Worm (Caenorhabditis elegans): ENCODE results near the gene cest-2.2.
"Not testable (repeated sequence)": the region's sequence is repeated elsewhere in the genome, so short reads cannot be mapped to it uniquely, and the experiment has no call there.

Gene cest-2.2

DNA sequence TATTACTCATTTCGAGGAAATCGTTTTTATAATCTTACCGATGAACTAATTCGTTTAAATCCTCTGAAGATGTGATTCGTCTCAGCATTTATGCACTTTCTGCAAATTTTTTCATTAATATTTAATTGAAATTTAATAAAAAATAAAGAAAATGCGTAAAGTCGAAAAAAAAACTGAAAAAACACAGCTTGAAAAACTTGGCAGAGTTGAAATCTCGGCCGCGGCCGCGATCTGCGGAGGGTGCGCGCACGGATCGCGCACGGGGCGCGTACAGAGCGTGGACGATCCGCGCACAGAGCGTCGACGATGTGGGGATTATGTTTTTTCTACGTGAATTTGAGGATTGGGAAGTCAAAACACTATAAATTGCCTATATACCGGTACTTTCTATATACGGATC lies 37.4 kb downstream of the cest-2.2 start, which contains the start of gene AH10.4:
TSS of gene AH10.4 (minus strand) at position 101 of the 400 bp plus-strand sequence.
- TF ChIP-seq unc-62 (GFP tag; optimal IDR thresholded peaks at IDR 0.05): not testable (repeated sequence)

DNA sequence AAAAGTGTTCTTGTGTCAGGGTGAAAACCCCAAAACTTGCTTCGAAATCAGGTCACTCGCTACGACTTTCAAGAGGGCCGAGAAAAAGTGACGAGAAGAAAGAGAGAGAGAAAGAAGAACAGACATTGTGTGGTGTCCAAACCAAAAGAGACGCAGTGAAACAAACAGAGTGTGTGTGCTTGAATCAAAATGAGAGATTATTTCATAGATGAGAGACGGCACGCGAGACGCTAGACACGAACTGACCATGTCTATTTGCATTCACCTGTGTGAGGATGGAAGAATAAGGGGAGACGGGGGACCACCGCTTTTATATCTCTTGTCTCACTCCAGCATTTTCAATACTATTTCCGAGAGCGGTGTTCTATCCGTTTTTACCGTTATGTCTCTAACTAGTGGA lies 39.0 kb downstream of the cest-2.2 start:
- no peak for TF ChIP-seq unc-62 (GFP tag; optimal IDR thresholded peaks at IDR 0.05)

DNA sequence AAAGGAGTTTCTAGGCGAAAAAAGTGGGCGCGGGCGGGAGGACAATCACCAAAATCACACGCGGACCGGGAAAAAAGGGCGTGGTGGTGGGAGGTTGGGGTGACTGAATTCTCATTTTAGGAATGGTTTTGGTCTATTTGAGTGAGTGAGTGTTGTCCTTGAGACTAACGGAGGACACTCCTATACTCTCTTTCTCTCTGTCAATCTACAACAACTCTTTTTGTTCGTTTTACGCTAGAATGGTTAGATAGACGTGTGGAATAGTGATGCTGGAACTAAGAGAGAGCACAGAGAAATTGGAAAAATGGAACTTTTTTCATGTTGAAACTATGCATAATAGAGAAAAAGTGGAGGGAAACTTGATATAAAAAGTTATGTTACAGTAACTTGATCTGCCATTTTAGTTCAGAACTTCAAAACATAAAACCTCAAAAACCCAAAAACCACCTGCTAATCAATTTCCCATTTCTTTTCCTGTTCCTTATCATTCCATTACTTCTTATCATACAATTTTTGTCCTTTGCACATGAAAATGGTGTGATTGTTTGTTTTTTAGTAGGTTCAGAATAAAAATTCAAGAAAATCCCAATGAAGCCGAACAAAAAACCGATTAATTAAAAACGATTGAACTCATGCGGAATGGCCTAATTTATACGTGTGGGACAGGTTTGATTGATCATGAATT lies 40.3 kb downstream of the cest-2.2 start:
- TF ChIP-seq unc-62 (GFP tag; optimal IDR thresholded peaks at IDR 0.05): no peak

DNA sequence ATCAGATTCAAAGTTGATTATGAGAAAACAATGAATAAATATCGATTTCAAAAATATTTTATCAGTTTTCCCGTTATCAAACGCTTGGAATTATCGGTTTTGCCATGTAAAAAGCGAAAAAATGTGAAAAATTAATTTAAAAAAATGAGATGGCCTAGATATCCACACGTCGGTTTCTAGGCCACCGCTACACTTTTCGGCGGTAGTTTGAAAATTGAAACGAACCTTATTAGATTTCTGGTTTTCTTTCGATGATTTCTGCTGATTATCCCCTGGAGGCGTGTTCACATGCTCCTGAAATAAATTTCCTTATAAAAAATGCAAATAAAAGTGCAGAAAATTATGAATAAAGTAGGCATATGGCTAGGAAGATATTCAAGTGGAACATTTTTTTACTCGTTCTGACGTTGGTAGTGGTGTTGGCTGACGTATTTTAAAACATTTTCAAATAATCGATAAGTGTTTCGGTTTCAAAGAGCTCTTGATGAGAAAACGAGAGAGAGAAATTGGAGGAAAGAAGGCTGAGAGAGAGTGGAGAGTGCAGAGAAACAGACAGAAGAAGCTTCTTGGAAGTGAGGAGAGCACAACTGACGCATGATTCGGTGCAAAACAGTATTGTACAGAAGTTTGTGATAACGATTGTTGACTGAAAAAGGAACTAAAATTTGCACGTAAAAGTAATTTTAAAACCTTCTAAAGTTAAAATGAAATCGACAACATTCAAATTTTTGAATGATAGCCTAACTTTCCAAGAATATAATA lies 42.0 kb downstream of the cest-2.2 start:
- no peak for TF ChIP-seq unc-62 (GFP tag; optimal IDR thresholded peaks at IDR 0.05)

DNA sequence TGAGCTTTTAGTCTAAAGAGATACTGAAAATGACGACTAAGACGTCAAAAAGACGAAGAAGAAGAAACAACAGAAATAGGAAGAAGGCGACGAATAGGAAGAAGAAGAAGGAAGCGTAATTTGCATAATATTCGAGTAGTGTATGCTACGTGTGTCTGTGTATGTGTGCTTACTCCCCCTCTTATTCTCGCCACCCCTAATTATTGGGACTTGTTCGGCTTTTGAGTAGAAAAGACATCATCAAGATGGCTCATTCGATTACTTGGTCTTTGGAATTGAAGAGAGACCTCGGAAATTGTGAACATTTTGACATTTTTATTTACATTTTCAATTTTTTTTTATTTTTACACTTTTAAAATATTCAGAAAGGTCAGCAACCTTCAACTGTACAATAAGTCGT lies 44.9 kb downstream of the cest-2.2 start:
- TF ChIP-seq unc-62 (GFP tag; optimal IDR thresholded peaks at IDR 0.05): no peak

DNA sequence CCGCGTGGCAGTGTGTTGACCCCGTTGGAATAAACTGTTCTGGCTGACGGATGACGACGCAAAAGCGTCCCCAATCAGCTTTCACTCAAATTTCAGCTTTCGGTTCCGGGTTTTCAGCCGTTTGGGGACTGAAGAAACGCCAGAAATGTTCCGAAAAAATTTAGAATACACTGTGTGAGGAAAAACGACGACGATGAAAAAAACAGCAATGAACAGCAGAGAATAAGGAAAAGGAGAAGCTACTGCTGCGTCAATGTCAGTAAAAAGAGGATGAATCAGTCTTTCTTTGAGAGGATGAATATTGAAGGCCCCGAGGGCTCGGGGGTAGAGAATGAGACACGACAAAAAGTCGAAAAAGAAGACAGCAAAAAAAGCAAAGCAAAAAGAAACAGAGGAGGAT lies 46.3 kb downstream of the cest-2.2 start:
- TF ChIP-seq unc-62 (GFP tag; optimal IDR thresholded peaks at IDR 0.05): no peak

DNA sequence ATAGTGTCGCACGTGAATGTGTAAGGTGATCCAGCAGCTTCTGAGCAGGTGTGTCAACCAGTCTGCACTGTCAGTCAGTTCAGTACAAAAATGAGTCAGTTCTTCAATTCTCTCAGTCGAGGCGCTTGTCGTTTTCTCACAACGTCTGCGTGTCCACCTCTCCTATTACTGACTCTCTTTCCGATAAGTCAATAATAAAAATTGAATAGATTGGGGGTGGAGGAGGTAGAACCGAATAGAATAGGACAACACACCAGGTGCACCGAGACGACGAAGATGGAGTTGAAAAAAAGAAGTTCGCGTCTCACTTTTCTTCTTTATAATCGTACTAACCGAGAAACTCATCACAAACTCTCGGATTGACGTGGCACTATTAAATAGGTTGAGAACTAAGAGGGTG lies 47.3 kb downstream of the cest-2.2 start:
- no peak for TF ChIP-seq unc-62 (GFP tag; optimal IDR thresholded peaks at IDR 0.05)

DNA sequence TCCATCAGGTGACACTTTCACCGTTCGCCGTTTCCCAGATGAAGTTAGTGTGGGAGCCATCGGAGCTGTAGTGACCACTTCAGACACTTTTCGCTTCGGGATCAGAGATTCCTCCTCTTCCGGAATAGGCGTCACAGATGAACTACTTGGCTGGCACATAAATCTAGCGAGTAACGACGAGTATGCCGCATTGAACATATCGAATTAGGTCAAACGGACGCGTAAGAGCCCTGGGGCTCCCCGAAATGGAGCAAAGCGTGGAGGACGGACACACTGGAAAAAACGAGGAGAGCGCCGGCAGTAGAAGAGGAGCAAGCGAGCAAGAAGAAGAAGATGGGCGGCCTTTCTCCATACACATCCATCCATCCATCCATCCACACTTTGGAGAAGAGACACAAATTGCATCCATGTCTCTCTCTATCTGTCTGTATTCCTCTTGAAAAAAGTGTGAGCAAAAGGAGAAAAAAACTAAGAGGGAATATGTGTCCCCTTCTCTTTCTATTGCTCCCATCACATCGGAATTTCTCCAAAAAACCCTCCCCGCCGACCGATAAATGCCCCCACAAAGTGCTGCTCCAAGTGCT lies 48.7 kb downstream of the cest-2.2 start:
- no peak for TF ChIP-seq unc-62 (GFP tag; optimal IDR thresholded peaks at IDR 0.05)

DNA sequence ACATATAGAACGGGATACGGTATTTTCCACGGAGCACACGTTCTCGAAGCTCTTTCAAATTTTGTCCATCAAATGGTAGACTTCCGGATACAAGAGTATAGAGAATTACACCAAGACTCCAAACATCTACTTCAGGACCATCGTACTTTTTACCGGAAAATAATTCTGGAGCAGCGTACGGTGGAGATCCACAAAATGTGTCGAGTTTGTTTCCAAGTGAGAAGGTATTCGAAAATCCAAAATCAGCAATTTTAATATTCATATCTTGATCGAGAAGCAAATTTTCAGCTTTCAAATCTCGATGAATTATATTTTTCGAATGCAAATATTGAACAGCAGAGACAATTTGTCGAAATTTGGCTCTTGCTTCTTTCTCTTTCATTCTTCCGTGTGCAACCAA lies 52.0 kb downstream of the cest-2.2 start:
- TF ChIP-seq unc-62 (GFP tag; optimal IDR thresholded peaks at IDR 0.05): no peak

Measured in whole organism, dauer.